Worm (Caenorhabditis elegans) whole organism, L1 larva: ENCODE measurements around the gene prp-6.
A peak's percentile ranks its signal among the peaks of the same experiment; 100 is the strongest.

ENCODE experiments used
- efl-1 ChIP-seq, 4 experiments: fragments of 150-350 bp; optimal IDR thresholded peaks in 3 of 4; peaks in 1 of 4; 1 replicate in 1 of 4; 2 replicates in 3 of 4; lab custom pipeline; 2014; ENCODE audit warnings: missing biosample characterization in 2 of 4, missing genetic modification characterization in 2 of 4, missing genetic modification reagents in 2 of 4
- pax-3 ChIP-seq: fragments of 200-800 bp; sonication (Bioruptor generic); optimal IDR thresholded peaks from 2 replicates; lab custom pipeline; 2018; ENCODE audit warnings: mild to moderate bottlenecking, missing genetic modification characterization, moderate library complexity, missing compliant biosample characterization

The prp-6 gene

ce11 chrV:18091216-18091615 lies 68.9 kb downstream of the prp-6 start:
- TF ChIP-seq pax-3 = no peak
- TF ChIP-seq efl-1 (optimal IDR thresholded peaks at IDR 0.05; lab: Kevin White, UChicago) = no peak
- peak in 1 of 2 experiments; percentile 52 for TF ChIP-seq efl-1 (GFP tag; optimal IDR thresholded peaks at IDR 0.05 in 1 of 2; lab: Kevin White, UChicago)
